Worm (Caenorhabditis elegans) whole organism, midembryonic: Measurements from ENCODE around the gene F47G9.4.
"Not testable (repeated sequence)": the region's sequence is repeated elsewhere in the genome, so short reads cannot be mapped to it uniquely, and the experiment has no call there.

ENCODE experiments used
- T22C8.4 ChIP-seq: fragments of 200-800 bp; sonication (Bioruptor generic); IDR thresholded peaks from 2 replicates; pipeline ENCODE4 v1.3.6; 2022; ENCODE audit warnings: missing genetic modification characterization, missing compliant biosample characterization
- cog-1 ChIP-seq: sonication (generic microtip); optimal IDR thresholded peaks from 2 replicates; lab custom pipeline; 2016; ENCODE audit warnings: missing genetic modification characterization, missing compliant biosample characterization
- tab-1 ChIP-seq: fragments of 200-800 bp; sonication (Bioruptor generic); IDR thresholded peaks from 2 replicates; pipeline ENCODE4 v1.3.6; 2022; ENCODE audit warnings: missing genetic modification characterization, missing compliant biosample characterization

ce11 chrV:11331811-11332210 lies 10.2 kb upstream of the F47G9.4 start:
- peak; percentile 26; the same call in 1 of the 2 replicates for TF ChIP-seq T22C8.4 (GFP tag; lab: Robert Waterston, UW)
- TF ChIP-seq tab-1 (GFP tag; lab: Robert Waterston, UW); cog-1 (tag; lab: Kevin White, UChicago): not testable (repeated sequence)
